Fruit fly (Drosophila melanogaster) whole organism: ENCODE data around the gene CG32276.

Experiments used
- Dll ChIP-seq: fragments of >200 bp; optimal IDR thresholded peaks from 2 replicates; lab custom pipeline; 2017
- usp ChIP-seq: fragments of >200 bp; optimal IDR thresholded peaks from 2 replicates; lab custom pipeline; 2017; ENCODE audit warnings: missing biosample characterization, missing genetic modification characterization, mixed read lengths

DNA sequence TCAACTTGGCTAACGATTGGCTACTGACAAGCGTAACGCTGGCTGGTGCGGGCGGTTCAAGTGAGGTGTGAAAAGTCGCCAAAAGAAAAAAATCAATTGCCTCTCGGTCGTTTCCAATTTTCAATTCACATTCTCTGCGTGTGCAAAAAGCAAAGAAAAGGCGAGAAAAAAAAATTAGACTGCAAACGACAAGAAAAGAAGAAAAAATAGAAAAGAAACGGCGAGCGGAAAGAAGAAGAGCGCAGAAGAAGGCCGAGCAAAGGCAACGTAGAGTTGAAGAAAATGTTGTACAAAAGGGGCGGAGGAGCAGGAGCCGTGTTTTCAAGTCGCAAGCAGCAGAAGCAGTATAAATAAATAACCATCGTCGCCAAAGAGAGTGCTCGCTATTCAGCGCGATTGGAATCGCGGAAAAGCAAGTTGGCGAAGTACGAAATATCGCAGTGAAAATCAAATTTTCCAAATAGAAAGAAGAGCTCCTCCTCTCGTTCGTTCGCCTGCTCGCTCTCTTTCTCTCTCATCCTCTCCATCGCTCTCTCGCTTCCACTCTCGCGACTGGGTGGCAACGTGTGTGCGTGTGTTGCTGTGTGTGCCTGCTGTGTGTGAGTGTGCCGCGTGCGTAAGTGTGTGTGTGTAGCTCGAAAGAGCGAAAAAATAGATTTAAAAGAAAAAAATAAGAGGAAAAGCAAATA, 27.1 kb upstream of the CG32276 start:
- TF ChIP-seq usp: no peak
- TF ChIP-seq Dll: peak; percentile 99
